Fruit fly (Drosophila melanogaster) whole organism, adult: ENCODE data around the gene CG31542.

Experiments
- CG11617 ChIP-seq: fragments of 200-800 bp; sonication (Bioruptor generic); optimal IDR thresholded peaks from 2 replicates; lab custom pipeline; 2017; ENCODE audit warnings: mild to moderate bottlenecking, missing biosample characterization, missing genetic modification reagents, missing genetic modification characterization
- CG12768 ChIP-seq: fragments of 200-800 bp; sonication (Bioruptor generic); optimal IDR thresholded peaks from 2 replicates; lab custom pipeline; 2017; ENCODE audit warnings: missing biosample characterization, missing genetic modification characterization, mild to moderate bottlenecking, moderate library complexity, missing genetic modification reagents
- CG14711 ChIP-seq: fragments of 200-800 bp; sonication (Bioruptor generic); optimal IDR thresholded peaks from 2 replicates; lab custom pipeline; 2018; ENCODE audit warnings: missing biosample characterization, mild to moderate bottlenecking, missing genetic modification characterization, moderate library complexity
- CG1620 ChIP-seq: fragments of 200-800 bp; sonication (Bioruptor generic); optimal IDR thresholded peaks from 2 replicates; lab custom pipeline; 2016; ENCODE audit warnings: missing biosample characterization, missing genetic modification characterization
- CG33017 ChIP-seq: fragments of 200-800 bp; sonication (Bioruptor generic); optimal IDR thresholded peaks from 2 replicates; lab custom pipeline; 2018; ENCODE audit warnings: missing biosample characterization, mild to moderate bottlenecking, missing genetic modification characterization, moderate library complexity
- CG5204 ChIP-seq: fragments of 200-800 bp; sonication (Bioruptor generic); optimal IDR thresholded peaks from 2 replicates; lab custom pipeline; 2016; ENCODE audit warnings: missing biosample characterization, missing genetic modification characterization
- CG7045 ChIP-seq: fragments of 200-800 bp; sonication (Bioruptor generic); optimal IDR thresholded peaks from 2 replicates; lab custom pipeline; 2017; ENCODE audit warnings: missing biosample characterization, mild to moderate bottlenecking, missing genetic modification characterization
- CG7101 ChIP-seq: fragments of 200-800 bp; sonication (Bioruptor generic); optimal IDR thresholded peaks from 2 replicates; lab custom pipeline; 2018; ENCODE audit warnings: missing biosample characterization, mild to moderate bottlenecking, missing genetic modification characterization, moderate library complexity
- Clk ChIP-seq: fragments of 200-800 bp; sonication (Bioruptor generic); optimal IDR thresholded peaks from 2 replicates; lab custom pipeline; 2017; ENCODE audit warnings: missing biosample characterization, missing genetic modification characterization
- Crg-1 ChIP-seq: fragments of 200-800 bp; sonication (Bioruptor generic); optimal IDR thresholded peaks from 2 replicates; lab custom pipeline; 2016; ENCODE audit warnings: missing biosample characterization, missing genetic modification characterization
- Hr96 ChIP-seq: fragments of 200-800 bp; sonication (Bioruptor generic); optimal IDR thresholded peaks from 2 replicates; lab custom pipeline; 2016; ENCODE audit warnings: missing biosample characterization, missing genetic modification characterization
- Mnt ChIP-seq: fragments of 200-800 bp; sonication (Bioruptor generic); optimal IDR thresholded peaks from 2 replicates; lab custom pipeline; 2016; ENCODE audit warnings: missing biosample characterization, mild to moderate bottlenecking, missing genetic modification characterization
- bab1 ChIP-seq: fragments of 200-800 bp; sonication (Bioruptor generic); optimal IDR thresholded peaks from 3 replicates; lab custom pipeline; 2019; ENCODE audit warnings: missing biosample characterization, mild to moderate bottlenecking, missing genetic modification characterization, moderate library complexity
- cic ChIP-seq: fragments of 200-800 bp; sonication (Bioruptor generic); optimal IDR thresholded peaks from 2 replicates; lab custom pipeline; 2017; ENCODE audit warnings: missing biosample characterization, mild to moderate bottlenecking, missing genetic modification characterization, moderate library complexity
- cnc ChIP-seq, 2 experiments: fragments of >200 bp; optimal IDR thresholded peaks; 2 replicates each; lab custom pipeline; 2017
- kay ChIP-seq: fragments of 200-800 bp; sonication (Bioruptor generic); peaks from one replicate; lab custom pipeline; 2016; ENCODE audit warnings: missing biosample characterization, missing genetic modification characterization, borderline replicate concordance
- ovo ChIP-seq: fragments of 200-800 bp; sonication (Bioruptor generic); optimal IDR thresholded peaks from 2 replicates; lab custom pipeline; 2016; ENCODE audit warnings: missing biosample characterization, missing genetic modification characterization
- pad ChIP-seq: fragments of 200-800 bp; sonication (Bioruptor generic); optimal IDR thresholded peaks from 3 replicates; lab custom pipeline; 2017; ENCODE audit warnings: missing biosample characterization, missing genetic modification characterization, mild to moderate bottlenecking, moderate library complexity, missing genetic modification reagents
- tj ChIP-seq: fragments of 200-800 bp; sonication (Bioruptor generic); optimal IDR thresholded peaks from 3 replicates; lab custom pipeline; 2017; ENCODE audit warnings: missing biosample characterization, mild to moderate bottlenecking, missing genetic modification characterization, moderate library complexity
- toe ChIP-seq: fragments of 200-800 bp; sonication (Bioruptor generic); optimal IDR thresholded peaks from 2 replicates; lab custom pipeline; 2016; ENCODE audit warnings: missing biosample characterization, missing genetic modification characterization

Gene CG31542

dm6 chr3R:5390095-5390663 is 20.8 kb downstream of the CG31542 start:
- no peak for TF ChIP-seq cic (GFP tag; lab: Kevin White, UChicago)

- TF ChIP-seq CG7045 (GFP tag; lab: Kevin White, UChicago) (no peak), CG33017 (tag; lab: Kevin White, UChicago) (no peak), pad (GFP tag; lab: Kevin White, UChicago) (no peak), Hr96 (no peak), CG7101 (no peak), kay (GFP tag; lab: Kevin White, UChicago) (no peak), CG1620 (GFP tag; lab: Kevin White, UChicago) (no peak), Crg-1 (GFP tag; lab: Kevin White, UChicago) (no peak), Mnt (GFP tag; lab: Kevin White, UChicago) (no peak), ovo (GFP tag; lab: Kevin White, UChicago) (no peak), tj (no peak), CG14711 (tag; lab: Kevin White, UChicago) (no peak), CG12768 (no peak), cic (GFP tag; lab: Kevin White, UChicago) (no peak), bab1 (GFP tag; lab: Kevin White, UChicago) (no peak), CG5204 (GFP tag; lab: Kevin White, UChicago) (no peak)
These were observed 22.7 kb downstream of the CG31542 start for dm6 chr3R:5392033-5392432.

dm6 chr3R:5392621-5393020 is 23.3 kb downstream of the CG31542 start, which contains the start of gene kkv:
kkv (minus strand) TSS chr3R:5392866.
- TF ChIP-seq CG14711 (tag; lab: Kevin White, UChicago): no peak
- TF ChIP-seq CG5204 (GFP tag; lab: Kevin White, UChicago): no peak

DNA sequence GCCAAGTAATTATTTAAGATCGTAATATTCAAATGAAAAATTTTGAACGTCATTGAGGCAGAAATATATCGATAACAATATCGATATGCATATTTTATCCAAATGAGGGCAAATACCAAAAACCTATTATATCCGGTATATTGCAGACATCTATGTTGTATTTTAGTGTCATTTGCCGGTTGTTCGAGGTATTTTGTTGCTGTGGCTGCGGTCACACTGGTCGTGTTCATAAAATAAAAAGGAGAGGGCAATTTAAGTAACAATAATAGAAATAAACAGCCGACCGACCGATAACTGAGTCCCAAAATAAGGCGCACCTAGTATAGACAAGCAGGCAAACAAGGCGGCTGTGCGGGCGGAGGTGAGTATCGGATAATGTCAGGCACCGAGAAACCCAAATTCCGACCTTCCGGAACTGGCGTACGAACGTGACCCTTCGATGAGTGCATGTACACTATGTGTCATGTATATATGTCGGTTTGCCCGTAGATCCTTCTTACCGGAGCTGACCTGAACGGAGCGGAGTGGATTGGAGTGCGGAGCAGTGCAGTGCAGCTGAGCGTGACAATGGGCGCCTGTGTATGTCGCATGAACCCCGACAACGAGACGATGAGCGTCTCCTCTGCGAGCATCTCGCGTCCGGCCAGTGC is 24.5 kb downstream of the CG31542 start, which contains the start of gene CG1172:
CG1172 (plus strand) TSS at position 181 of the 650 bp plus-strand sequence.
- TF ChIP-seq CG7101 (no peak), toe (GFP tag; lab: Kevin White, UChicago) (no peak), cnc (optimal IDR thresholded peaks at IDR 0.05; lab: Kevin White, UChicago) (no peak), Clk (GFP tag; lab: Kevin White, UChicago) (no peak), cic (GFP tag; lab: Kevin White, UChicago) (no peak), bab1 (GFP tag; lab: Kevin White, UChicago) (peak; percentile 56), Crg-1 (GFP tag; lab: Kevin White, UChicago) (no peak), Mnt (GFP tag; lab: Kevin White, UChicago) (no peak), pad (GFP tag; lab: Kevin White, UChicago) (peak; percentile 6), CG7045 (GFP tag; lab: Kevin White, UChicago) (no peak)

dm6 chr3R:5395210-5395609 is 25.9 kb downstream of the CG31542 start:
- TF ChIP-seq Hr96 (no peak), cic (GFP tag; lab: Kevin White, UChicago) (peak; percentile 63)

- no peak for TF ChIP-seq cic (GFP tag; lab: Kevin White, UChicago)
- no peak for TF ChIP-seq CG12768
- TF ChIP-seq ovo (GFP tag; lab: Kevin White, UChicago): no peak
- no peak for TF ChIP-seq kay (GFP tag; lab: Kevin White, UChicago)
- no peak for TF ChIP-seq cnc (optimal IDR thresholded peaks at IDR 0.05; lab: Kevin White, UChicago)
- no peak for TF ChIP-seq Crg-1 (GFP tag; lab: Kevin White, UChicago)
- no peak for TF ChIP-seq pad (GFP tag; lab: Kevin White, UChicago)
- TF ChIP-seq Hr96: no peak
- no peak for TF ChIP-seq Mnt (GFP tag; lab: Kevin White, UChicago)
- no peak for TF ChIP-seq CG7101
- TF ChIP-seq CG11617 (GFP tag; lab: Kevin White, UChicago): no peak
- TF ChIP-seq toe (GFP tag; lab: Kevin White, UChicago): no peak
- TF ChIP-seq bab1 (GFP tag; lab: Kevin White, UChicago): no peak
- no peak for TF ChIP-seq CG1620 (GFP tag; lab: Kevin White, UChicago)
- TF ChIP-seq CG33017 (tag; lab: Kevin White, UChicago): no peak
- no peak for TF ChIP-seq tj
- no peak for TF ChIP-seq CG5204 (GFP tag; lab: Kevin White, UChicago)
These were observed 29.8 kb downstream of the CG31542 start, which contains the start of gene Or83a for dm6 chr3R:5399096-5399495. Or83a (minus strand) TSS chr3R:5399196.

DNA sequence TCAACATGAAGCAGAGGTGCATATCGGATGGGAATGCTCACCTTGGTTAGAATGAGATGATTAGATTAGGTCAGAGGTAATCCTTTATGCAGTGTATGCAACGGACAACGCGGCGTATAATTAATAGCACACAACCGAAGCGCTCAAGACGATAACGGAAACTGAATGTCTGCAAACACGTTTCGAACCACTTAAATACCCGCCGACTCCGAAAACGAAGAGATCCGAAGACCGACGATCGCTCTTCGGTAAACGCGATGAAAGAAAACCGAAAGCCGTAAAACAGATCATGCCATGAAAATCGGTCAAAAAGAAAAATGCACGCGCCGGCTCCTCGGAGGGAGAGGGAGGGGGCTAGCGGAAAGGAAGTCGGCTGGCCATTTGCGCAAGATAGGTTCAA is 34.6 kb downstream of the CG31542 start, which contains the start of gene CG2663:
CG2663 (minus strand) TSS at position 173 of the 400 bp plus-strand sequence.
- TF ChIP-seq CG7101 (no peak), toe (GFP tag; lab: Kevin White, UChicago) (no peak), cnc (optimal IDR thresholded peaks at IDR 0.05; lab: Kevin White, UChicago) (no peak), CG7045 (GFP tag; lab: Kevin White, UChicago) (no peak), Clk (GFP tag; lab: Kevin White, UChicago) (no peak), bab1 (GFP tag; lab: Kevin White, UChicago) (no peak), tj (no peak), cic (GFP tag; lab: Kevin White, UChicago) (no peak), CG12768 (no peak), Hr96 (no peak), ovo (GFP tag; lab: Kevin White, UChicago) (no peak), CG33017 (tag; lab: Kevin White, UChicago) (no peak), CG14711 (tag; lab: Kevin White, UChicago) (no peak), Mnt (GFP tag; lab: Kevin White, UChicago) (no peak), CG11617 (GFP tag; lab: Kevin White, UChicago) (no peak), pad (GFP tag; lab: Kevin White, UChicago) (no peak), kay (GFP tag; lab: Kevin White, UChicago) (no peak), Crg-1 (GFP tag; lab: Kevin White, UChicago) (no peak), CG5204 (GFP tag; lab: Kevin White, UChicago) (no peak), CG1620 (GFP tag; lab: Kevin White, UChicago) (no peak)
